Fruit fly (Drosophila melanogaster) whole organism, embryonic: Measurements from ENCODE around the gene BckdhA.

Experiments used
- B-H1 ChIP-seq: fragments of 200-800 bp; sonication (Bioruptor generic); IDR thresholded peaks from 3 replicates; pipeline ENCODE4 v1.3.6; 2022; ENCODE audit warnings: missing biosample characterization, missing genetic modification characterization
- BEAF-32 ChIP-seq: fragments of 200-800 bp; sonication (Bioruptor generic); optimal IDR thresholded peaks from 3 replicates; lab custom pipeline; 2017; ENCODE audit warnings: missing biosample characterization, missing genetic modification characterization, mild to moderate bottlenecking, moderate library complexity, missing genetic modification reagents
- CG10366 ChIP-seq: fragments of 200-800 bp; sonication (Bioruptor generic); IDR thresholded peaks from 2 replicates; pipeline ENCODE4 v1.3.6; 2022; ENCODE audit warnings: missing biosample characterization, missing genetic modification characterization
- CG11695 ChIP-seq: fragments of 200-800 bp; sonication (Bioruptor generic); IDR thresholded peaks from 3 replicates; pipeline ENCODE4 v1.3.6; 2022; ENCODE audit warnings: missing biosample characterization, missing genetic modification characterization
- CG16779 ChIP-seq: fragments of 200-800 bp; sonication (Bioruptor generic); IDR thresholded peaks from 2 replicates; pipeline ENCODE4 v1.3.6; 2022; ENCODE audit warnings: missing biosample characterization, missing genetic modification characterization
- CG17359 ChIP-seq: fragments of 200-800 bp; sonication (Bioruptor generic); optimal IDR thresholded peaks from 3 replicates; lab custom pipeline; 2018; ENCODE audit warnings: missing biosample characterization, mild to moderate bottlenecking, missing genetic modification characterization, moderate library complexity
- CG17361 ChIP-seq: fragments of 200-800 bp; sonication (Bioruptor generic); IDR thresholded peaks from 3 replicates; pipeline ENCODE4 v1.3.6; 2022; ENCODE audit warnings: missing biosample characterization, missing genetic modification characterization
- CG17912 ChIP-seq: fragments of 200-800 bp; sonication (Bioruptor generic); optimal IDR thresholded peaks from 2 replicates; lab custom pipeline; 2018; ENCODE audit warnings: missing biosample characterization, mild to moderate bottlenecking, missing genetic modification characterization
- CG18619 ChIP-seq: fragments of 200-800 bp; sonication (Bioruptor generic); optimal IDR thresholded peaks from 3 replicates; lab custom pipeline; 2017; ENCODE audit warnings: missing biosample characterization, mild to moderate bottlenecking, missing genetic modification characterization
- CG34224 ChIP-seq: fragments of 200-800 bp; sonication (Bioruptor generic); IDR thresholded peaks from 3 replicates; pipeline ENCODE4 v1.3.6; 2022; ENCODE audit warnings: missing biosample characterization, missing genetic modification characterization; ENCODE audit not compliant: partially characterized antibody
- CG4282 ChIP-seq: fragments of 200-800 bp; sonication (Bioruptor generic); optimal IDR thresholded peaks from 2 replicates; lab custom pipeline; 2016; ENCODE audit warnings: missing biosample characterization, missing genetic modification characterization
- CG4707 ChIP-seq: fragments of 200-800 bp; sonication (Bioruptor generic); optimal IDR thresholded peaks from 2 replicates; lab custom pipeline; 2018; ENCODE audit warnings: missing biosample characterization, mild to moderate bottlenecking, missing genetic modification characterization, moderate library complexity
- CG7963 ChIP-seq: fragments of 200-800 bp; sonication (Bioruptor generic); IDR thresholded peaks from 3 replicates; pipeline ENCODE4 v1.3.6; 2022; ENCODE audit warnings: missing biosample characterization, missing genetic modification characterization; ENCODE audit not compliant: partially characterized antibody
- CG9932 ChIP-seq: fragments of 200-800 bp; sonication (Bioruptor generic); IDR thresholded peaks from 2 replicates; pipeline ENCODE4 v1.3.6; 2022; ENCODE audit warnings: missing biosample characterization, missing genetic modification characterization
- Camta ChIP-seq: fragments of 200-800 bp; sonication (Bioruptor generic); optimal IDR thresholded peaks from 2 replicates; lab custom pipeline; 2016; ENCODE audit warnings: missing biosample characterization, missing genetic modification characterization
- D19A ChIP-seq: fragments of 200-800 bp; optimal IDR thresholded peaks from 3 replicates; lab custom pipeline; 2019; ENCODE audit warnings: missing biosample characterization, mild to moderate bottlenecking, missing genetic modification characterization, moderate library complexity
- Dp ChIP-seq: fragments of 200-800 bp; sonication (Bioruptor generic); optimal IDR thresholded peaks from 2 replicates; lab custom pipeline; 2018; ENCODE audit warnings: missing biosample characterization, mild to moderate bottlenecking, missing genetic modification characterization, moderate library complexity
- Dref ChIP-seq: fragments of 200-800 bp; sonication (Bioruptor generic); IDR thresholded peaks from 2 replicates; pipeline ENCODE4 v1.3.6; 2022; ENCODE audit warnings: missing biosample characterization, missing genetic modification characterization
- Drgx ChIP-seq: fragments of 200-800 bp; sonication (Bioruptor generic); IDR thresholded peaks from 2 replicates; pipeline ENCODE4 v1.3.6; 2022; ENCODE audit warnings: missing biosample characterization, missing genetic modification characterization
- Fer1 ChIP-seq: fragments of 200-800 bp; sonication (Bioruptor generic); optimal IDR thresholded peaks from 2 replicates; lab custom pipeline; 2017; ENCODE audit warnings: missing biosample characterization, mild to moderate bottlenecking, missing genetic modification characterization
- H15 ChIP-seq: fragments of 200-800 bp; sonication (Bioruptor generic); IDR thresholded peaks from 3 replicates; pipeline ENCODE4 v1.3.6; 2022; ENCODE audit warnings: missing biosample characterization, missing genetic modification characterization
- HLHmδ ChIP-seq: fragments of 200-800 bp; sonication (Bioruptor generic); optimal IDR thresholded peaks from 2 replicates; lab custom pipeline; 2018; ENCODE audit warnings: missing biosample characterization, mild to moderate bottlenecking, missing genetic modification characterization, moderate library complexity
- Oli ChIP-seq: fragments of 200-800 bp; sonication (Bioruptor generic); optimal IDR thresholded peaks from 2 replicates; lab custom pipeline; 2018; ENCODE audit warnings: missing biosample characterization, mild to moderate bottlenecking, missing genetic modification characterization, moderate library complexity
- PHDP ChIP-seq: fragments of 200-800 bp; sonication (Bioruptor generic); optimal IDR thresholded peaks from 3 replicates; lab custom pipeline; 2018; ENCODE audit warnings: missing biosample characterization, mild to moderate bottlenecking, missing genetic modification characterization, moderate library complexity
- Pdp1 ChIP-seq, 2 experiments: fragments of 200-800 bp; sonication (Bioruptor generic); optimal IDR thresholded peaks; 3 replicates each; lab custom pipeline; 2016; ENCODE audit warnings: missing biosample characterization in 2 of 2, missing genetic modification characterization in 2 of 2, mild to moderate bottlenecking in 1 of 2, moderate library complexity in 1 of 2
- Sox102F ChIP-seq: fragments of 200-800 bp; sonication (Bioruptor generic); optimal IDR thresholded peaks from 2 replicates; lab custom pipeline; 2018; ENCODE audit warnings: missing biosample characterization, mild to moderate bottlenecking, missing genetic modification characterization, moderate library complexity
- YL-1 ChIP-seq: fragments of 200-800 bp; sonication (Bioruptor generic); optimal IDR thresholded peaks from 3 replicates; lab custom pipeline; 2017; ENCODE audit warnings: missing biosample characterization, mild to moderate bottlenecking, missing genetic modification characterization
- ato ChIP-seq: fragments of 200-800 bp; sonication (Bioruptor generic); IDR thresholded peaks from 2 replicates; pipeline ENCODE4 v1.3.6; 2022; ENCODE audit warnings: missing biosample characterization, missing genetic modification characterization; ENCODE audit not compliant: partially characterized antibody
- ci ChIP-seq: fragments of 200-800 bp; sonication (Bioruptor generic); IDR thresholded peaks from 3 replicates; pipeline ENCODE4 v1.3.6; 2022; ENCODE audit warnings: missing biosample characterization, missing genetic modification characterization
- crp ChIP-seq, 2 experiments: fragments of 200-800 bp; sonication (Bioruptor generic); optimal IDR thresholded peaks; 2 replicates in 1 of 2; 3 replicates in 1 of 2; lab custom pipeline; 2017; ENCODE audit warnings: missing biosample characterization in 2 of 2, missing genetic modification characterization in 2 of 2, mild to moderate bottlenecking in 1 of 2, moderate library complexity in 1 of 2
- dati ChIP-seq: fragments of 200-800 bp; sonication (Bioruptor generic); IDR thresholded peaks from 2 replicates; pipeline ENCODE4 v1.3.6; 2022; ENCODE audit warnings: missing biosample characterization, missing genetic modification characterization
- disco-r ChIP-seq: fragments of 200-800 bp; sonication (Bioruptor generic); optimal IDR thresholded peaks from 2 replicates; lab custom pipeline; 2016; ENCODE audit warnings: missing biosample characterization, missing genetic modification characterization
- fd64A ChIP-seq: fragments of 200-800 bp; sonication (Bioruptor generic); optimal IDR thresholded peaks from 3 replicates; lab custom pipeline; 2018; ENCODE audit warnings: missing biosample characterization, mild to moderate bottlenecking, missing genetic modification characterization
- fru ChIP-seq: fragments of >200 bp; optimal IDR thresholded peaks from 2 replicates; lab custom pipeline; 2017
- ftz-f1 ChIP-seq: fragments of 200-800 bp; sonication (Bioruptor generic); optimal IDR thresholded peaks from 2 replicates; lab custom pipeline; 2016; ENCODE audit warnings: missing biosample characterization, missing genetic modification characterization
- gce ChIP-seq: fragments of 200-800 bp; sonication (Bioruptor generic); IDR thresholded peaks from 3 replicates; pipeline ENCODE4 v1.3.6; 2022; ENCODE audit warnings: missing biosample characterization, missing genetic modification characterization
- gem ChIP-seq: fragments of 200-800 bp; sonication (Bioruptor generic); optimal IDR thresholded peaks from 2 replicates; lab custom pipeline; 2019; ENCODE audit warnings: missing biosample characterization, mild to moderate bottlenecking, missing genetic modification characterization, moderate library complexity
- hbn ChIP-seq: fragments of 200-800 bp; sonication (Bioruptor generic); IDR thresholded peaks from 2 replicates; pipeline ENCODE4 v1.3.6; 2022; ENCODE audit warnings: missing biosample characterization, missing genetic modification characterization; ENCODE audit not compliant: partially characterized antibody
- luna ChIP-seq: fragments of 200-800 bp; sonication (Bioruptor generic); optimal IDR thresholded peaks from 2 replicates; lab custom pipeline; 2016; ENCODE audit warnings: missing biosample characterization, missing genetic modification characterization
- nom ChIP-seq: fragments of 200-800 bp; sonication (Bioruptor generic); optimal IDR thresholded peaks from 2 replicates; lab custom pipeline; 2017; ENCODE audit warnings: missing biosample characterization, missing genetic modification characterization, mild to moderate bottlenecking, moderate library complexity, missing genetic modification reagents
- ro ChIP-seq: fragments of 200-800 bp; sonication (Bioruptor generic); IDR thresholded peaks from 2 replicates; pipeline ENCODE4 v1.3.6; 2022; ENCODE audit warnings: missing biosample characterization, missing genetic modification characterization
- schlank ChIP-seq: fragments of 200-800 bp; sonication (Bioruptor generic); optimal IDR thresholded peaks from 2 replicates; lab custom pipeline; 2018; ENCODE audit warnings: missing biosample characterization, mild to moderate bottlenecking, missing genetic modification characterization
- sob ChIP-seq: fragments of 200-800 bp; sonication (Bioruptor generic); IDR thresholded peaks from 2 replicates; pipeline ENCODE4 v1.3.6; 2022; ENCODE audit warnings: missing biosample characterization, missing genetic modification characterization
- tup ChIP-seq: fragments of 200-800 bp; sonication (Bioruptor generic); optimal IDR thresholded peaks from 2 replicates; lab custom pipeline; 2016; ENCODE audit warnings: missing biosample characterization, mild to moderate bottlenecking, missing genetic modification characterization, moderate library complexity
- vfl ChIP-seq: fragments of 200-800 bp; sonication (Bioruptor generic); optimal IDR thresholded peaks from 2 replicates; lab custom pipeline; 2016; ENCODE audit warnings: missing biosample characterization, missing genetic modification characterization
- wek ChIP-seq: fragments of 200-800 bp; sonication (Bioruptor generic); optimal IDR thresholded peaks from 3 replicates; lab custom pipeline; 2018; ENCODE audit warnings: missing biosample characterization, mild to moderate bottlenecking, missing genetic modification characterization, moderate library complexity
- z ChIP-seq: fragments of 200-800 bp; sonication (Bioruptor generic); IDR thresholded peaks from 3 replicates; pipeline ENCODE4 v1.3.6; 2022; ENCODE audit warnings: missing biosample characterization, missing genetic modification characterization
- zen ChIP-seq: fragments of 200-800 bp; sonication (Bioruptor generic); optimal IDR thresholded peaks from 3 replicates; lab custom pipeline; 2018; ENCODE audit warnings: missing biosample characterization, mild to moderate bottlenecking, missing genetic modification characterization, moderate library complexity

The BckdhA gene

DNA sequence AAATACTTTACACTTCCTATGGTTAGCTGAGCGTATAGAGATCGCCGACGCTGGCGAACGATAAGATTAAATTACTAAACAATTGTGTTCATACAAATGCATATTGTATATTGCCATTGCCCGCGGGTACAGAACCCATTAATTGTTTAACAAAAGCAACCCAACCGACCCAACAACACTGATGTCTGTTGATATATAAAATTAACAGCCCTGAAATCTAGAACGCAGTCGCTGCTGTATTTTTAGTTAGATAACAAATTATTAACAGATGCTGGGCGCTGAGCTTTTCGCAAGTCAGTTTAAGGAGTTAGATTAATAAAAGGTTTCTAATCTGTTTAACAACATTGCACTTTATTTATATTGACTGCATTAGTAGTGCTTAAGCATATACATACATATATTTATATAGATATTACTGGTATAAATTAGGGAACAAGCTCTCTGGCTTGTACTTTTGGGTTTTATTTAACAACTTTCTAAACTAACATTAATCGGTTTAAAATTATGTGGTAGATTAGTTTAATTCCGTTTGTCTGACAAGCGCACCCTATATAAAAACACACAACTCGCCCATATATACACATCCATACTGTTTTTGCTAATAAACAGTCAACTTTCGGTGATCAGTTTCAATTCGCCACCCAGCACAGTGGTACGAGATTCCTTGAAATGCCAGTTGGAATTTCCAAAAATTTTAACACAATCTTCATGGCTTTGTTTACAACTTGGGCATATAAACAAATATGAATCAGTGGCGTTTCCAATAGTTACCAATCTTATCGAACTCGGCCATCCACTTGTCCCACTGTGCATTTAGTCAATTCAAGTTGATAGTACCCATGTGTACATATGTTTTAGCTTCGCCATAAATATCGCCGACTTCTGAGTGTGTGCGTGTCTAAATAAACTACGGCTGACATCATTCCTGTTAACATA, 27.4 kb upstream of the BckdhA start (continued):
- TF ChIP-seq schlank (tag; lab: Kevin White, UChicago) (peak; percentile 92), BEAF-32 (GFP tag; lab: Kevin White, UChicago) (no peak), Drgx (peak; percentile 96), Dp (GFP tag; lab: Kevin White, UChicago) (no peak), disco-r (GFP tag; lab: Kevin White, UChicago) (peak; percentile 82), Dref (GFP tag; lab: Robert Waterston, UW) (peak; percentile 46; the same call in 1 of the 2 replicates), z (no peak), CG11695 (GFP tag; lab: Robert Waterston, UW) (peak; percentile 94), Fer1 (peak; percentile 95), B-H1 (GFP tag; lab: Robert Waterston, UW) (peak; percentile 89), tup (peak; percentile 61), CG17912 (GFP tag; lab: Kevin White, UChicago) (no peak), PHDP (tag; lab: Kevin White, UChicago) (peak; percentile 87), ci (peak; percentile 88), vfl (peak; percentile 86), Oli (peak; percentile 75), ftz-f1 (peak; percentile 65), CG16779 (GFP tag; lab: Robert Waterston, UW) (peak; percentile 95), ato (GFP tag; lab: Robert Waterston, UW) (no peak), sob (peak; percentile 95), luna (GFP tag; lab: Kevin White, UChicago) (peak; percentile 93), Camta (GFP tag; lab: Kevin White, UChicago) (peak; percentile 77), CG10366 (GFP tag; lab: Robert Waterston, UW) (peak; percentile 83), CG17361 (GFP tag; lab: Robert Waterston, UW) (peak; percentile 86), D19A (no peak), wek (GFP tag; lab: Kevin White, UChicago) (peak; percentile 65), hbn (GFP tag; lab: Robert Waterston, UW) (no peak), Sox102F (GFP tag; lab: Kevin White, UChicago) (peak; percentile 82), YL-1 (no peak), CG34224 (GFP tag; lab: Robert Waterston, UW) (no peak), dati (GFP tag; lab: Robert Waterston, UW) (peak; percentile 68), CG4282 (GFP tag; lab: Kevin White, UChicago) (peak; percentile 88), crp (GFP tag; optimal IDR thresholded peaks at IDR 0.05; lab: Kevin White, UChicago) (peak in 1 of 2 experiments; percentile 33), CG7963 (GFP tag; lab: Robert Waterston, UW) (no peak), gce (GFP tag; lab: Robert Waterston, UW) (peak; percentile 82; the same call in 2 of the 3 replicates), Pdp1 (GFP tag; optimal IDR thresholded peaks at IDR 0.05; lab: Kevin White, UChicago) (peak; percentile 87 to 93), ro (GFP tag; lab: Robert Waterston, UW) (peak; percentile 58), fru (no peak), fd64A (GFP tag; lab: Kevin White, UChicago) (peak; percentile 26), CG18619 (GFP tag; lab: Kevin White, UChicago) (peak; percentile 67), HLHmδ (GFP tag; lab: Kevin White, UChicago) (no peak), CG9932 (peak; percentile 91), CG4707 (GFP tag; lab: Kevin White, UChicago) (peak; percentile 28), nom (GFP tag; lab: Kevin White, UChicago) (no peak), zen (tag; lab: Kevin White, UChicago) (peak; percentile 66), gem (tag; lab: Kevin White, UChicago) (peak; percentile 88), H15 (GFP tag; lab: Robert Waterston, UW) (peak; percentile 86), CG17359 (tag; lab: Kevin White, UChicago) (peak; percentile 86)
